Worm (Caenorhabditis elegans) whole organism, L4 larva: ENCODE data around the gene pals-29.

Experiments used
- F10B5.3 ChIP-seq: sonication (generic microtip); optimal IDR thresholded peaks from 2 replicates; lab custom pipeline; 2016; ENCODE audit warnings: mild to moderate bottlenecking, missing genetic modification characterization, missing compliant biosample characterization
- F49E8.2 ChIP-seq: sonication (generic microtip); optimal IDR thresholded peaks from 2 replicates; lab custom pipeline; 2016; ENCODE audit warnings: missing compliant biosample characterization, mild to moderate bottlenecking, missing genetic modification characterization, borderline replicate concordance
- T20F7.1 ChIP-seq: fragments of 200-800 bp; sonication (Bioruptor generic); optimal IDR thresholded peaks from 2 replicates; lab custom pipeline; 2018; ENCODE audit warnings: mild to moderate bottlenecking, missing genetic modification characterization, missing compliant biosample characterization
- aha-1 ChIP-seq: fragments of 150-350 bp; peaks from one replicate; lab custom pipeline; 2014; ENCODE audit warnings: missing biosample characterization, missing genetic modification characterization
- ama-1 ChIP-seq: fragments of 150-350 bp; optimal IDR thresholded peaks from 2 replicates; lab custom pipeline; 2014; ENCODE audit warnings: inconsistent platforms, mixed read lengths
- attf-4 ChIP-seq: sonication (generic microtip); optimal IDR thresholded peaks from 3 replicates; lab custom pipeline; 2017; ENCODE audit warnings: missing biosample characterization, missing genetic modification characterization
- ceh-20 ChIP-seq: fragments of 200-800 bp; sonication (Bioruptor generic); IDR thresholded peaks from 2 replicates; pipeline ENCODE4 v1.3.6; 2022; ENCODE audit warnings: missing genetic modification reagents, missing genetic modification characterization, missing compliant biosample characterization
- ceh-32 ChIP-seq: sonication (generic microtip); optimal IDR thresholded peaks from 2 replicates; lab custom pipeline; 2016; ENCODE audit warnings: mild to moderate bottlenecking, missing genetic modification characterization, missing compliant biosample characterization; ENCODE audit not compliant: poor library complexity
- ctbp-1 ChIP-seq: fragments of 200-800 bp; sonication (Bioruptor generic); IDR thresholded peaks from 2 replicates; pipeline ENCODE4 v1.3.6; 2022; ENCODE audit warnings: missing genetic modification reagents, missing genetic modification characterization, missing compliant biosample characterization
- daf-12 ChIP-seq: fragments of 150-350 bp; optimal IDR thresholded peaks from 2 replicates; lab custom pipeline; 2014; ENCODE audit warnings: missing biosample characterization, missing genetic modification reagents, missing genetic modification characterization
- daf-8 ChIP-seq: fragments of 200-800 bp; sonication (Bioruptor generic); IDR thresholded peaks from 2 replicates; pipeline ENCODE4 v1.3.6; 2022; ENCODE audit warnings: missing genetic modification characterization, missing compliant biosample characterization
- dmd-8 ChIP-seq: fragments of 200-800 bp; sonication (Bioruptor generic); IDR thresholded peaks from 2 replicates; pipeline ENCODE4 v1.3.6; 2022; ENCODE audit warnings: missing genetic modification characterization, missing compliant biosample characterization
- gei-8 ChIP-seq: fragments of 200-800 bp; sonication (Bioruptor generic); optimal IDR thresholded peaks from 2 replicates; lab custom pipeline; 2018; ENCODE audit warnings: mild to moderate bottlenecking, missing genetic modification characterization, missing compliant biosample characterization
- lin-39 ChIP-seq: fragments of 150-350 bp; optimal IDR thresholded peaks from 2 replicates; lab custom pipeline; 2014; ENCODE audit warnings: missing biosample characterization, missing genetic modification reagents, missing genetic modification characterization
- lir-3 ChIP-seq: sonication (generic microtip); optimal IDR thresholded peaks from 2 replicates; lab custom pipeline; 2016; ENCODE audit warnings: mild to moderate bottlenecking, missing genetic modification characterization, missing compliant biosample characterization
- mdt-29 ChIP-seq: fragments of 200-800 bp; sonication (Bioruptor generic); IDR thresholded peaks from 2 replicates; pipeline ENCODE4 v1.3.6; 2022; ENCODE audit warnings: missing genetic modification reagents, missing genetic modification characterization, missing compliant biosample characterization
- mep-1 ChIP-seq: fragments of 150-350 bp; sonication (generic microtip); optimal IDR thresholded peaks from 3 replicates; lab custom pipeline; 2014; ENCODE audit warnings: missing biosample characterization, missing genetic modification characterization
- mxl-2 ChIP-seq: fragments of 200-800 bp; sonication (Bioruptor generic); conservative IDR thresholded peaks from 2 replicates; pipeline ENCODE4 v1.3.6; 2022; ENCODE audit warnings: missing genetic modification reagents, missing genetic modification characterization, missing compliant biosample characterization
- mxl-3 ChIP-seq: fragments of 200-800 bp; sonication (Bioruptor generic); optimal IDR thresholded peaks from 2 replicates; lab custom pipeline; 2018; ENCODE audit warnings: mild to moderate bottlenecking, missing genetic modification characterization, missing compliant biosample characterization
- nhr-10 ChIP-seq: fragments of 150-350 bp; optimal IDR thresholded peaks from 2 replicates; lab custom pipeline; 2014; ENCODE audit warnings: missing biosample characterization, missing genetic modification characterization
- nhr-111 ChIP-seq: fragments of 200-800 bp; sonication (Bioruptor generic); optimal IDR thresholded peaks from 2 replicates; lab custom pipeline; 2018; ENCODE audit warnings: mild to moderate bottlenecking, missing genetic modification characterization, missing compliant biosample characterization
- nhr-25 ChIP-seq: sonication (generic microtip); optimal IDR thresholded peaks from 2 replicates; lab custom pipeline; 2017; ENCODE audit warnings: missing genetic modification characterization, mild to moderate bottlenecking, missing compliant biosample characterization, antibody characterized with exemption, moderate library complexity, borderline replicate concordance; ENCODE audit not compliant: insufficient read depth
- nhr-41 ChIP-seq: fragments of 200-800 bp; sonication (Bioruptor generic); IDR thresholded peaks from 2 replicates; pipeline ENCODE4 v1.3.6; 2022; ENCODE audit warnings: missing genetic modification reagents, missing genetic modification characterization, missing compliant biosample characterization
- nhr-76 ChIP-seq: fragments of 150-350 bp; optimal IDR thresholded peaks from 2 replicates; lab custom pipeline; 2014; ENCODE audit warnings: missing biosample characterization, missing genetic modification characterization
- nhr-77 ChIP-seq: fragments of 150-350 bp; optimal IDR thresholded peaks from 2 replicates; lab custom pipeline; 2014; ENCODE audit warnings: missing biosample characterization, missing genetic modification characterization
- pha-4 ChIP-seq, 2 experiments: fragments of 150-350 bp in 1 of 2; fragments of 200-800 bp in 1 of 2; sonication (Bioruptor generic) in 1 of 2; IDR thresholded peaks in 1 of 2; optimal IDR thresholded peaks in 1 of 2; 2 replicates each; pipeline versions ENCODE4 v1.3.6 to Lab custom; 2014 to 2022; ENCODE audit warnings: missing genetic modification characterization in 2 of 2, missing genetic modification reagents in 2 of 2, missing biosample characterization in 1 of 2, missing compliant biosample characterization in 1 of 2
- rbr-2 ChIP-seq: sonication (generic microtip); optimal IDR thresholded peaks from 2 replicates; lab custom pipeline; 2016; ENCODE audit warnings: missing genotype, missing genetic modification characterization, missing compliant biosample characterization
- skn-1 ChIP-seq: fragments of 150-350 bp; optimal IDR thresholded peaks from 2 replicates; lab custom pipeline; 2014; ENCODE audit warnings: missing biosample characterization, missing genetic modification characterization
- snpc-1.2 ChIP-seq: fragments of 200-800 bp; sonication (Bioruptor generic); IDR thresholded peaks from 2 replicates; pipeline ENCODE4 v1.3.6; 2022; ENCODE audit warnings: missing genetic modification reagents, missing genetic modification characterization, missing compliant biosample characterization
- spr-1 ChIP-seq: sonication (generic microtip); optimal IDR thresholded peaks from 2 replicates; lab custom pipeline; 2016; ENCODE audit warnings: mild to moderate bottlenecking, missing genetic modification characterization, missing compliant biosample characterization
- unc-130 ChIP-seq: sonication (generic microtip); optimal IDR thresholded peaks from 2 replicates; lab custom pipeline; 2016; ENCODE audit warnings: missing genetic modification reagents, missing genetic modification characterization, missing compliant biosample characterization
- unc-62 ChIP-seq, 3 experiments: fragments of 150-350 bp in 1 of 3; sonication (generic microtip); optimal IDR thresholded peaks in 2 of 3; peaks in 1 of 3; 1 replicate in 1 of 3; 2 replicates in 2 of 3; lab custom pipeline; 2014 to 2017; ENCODE audit warnings: missing biosample characterization in 3 of 3, missing genetic modification characterization in 3 of 3, missing genetic modification reagents in 3 of 3, missing genotype in 1 of 3
- zfp-3 ChIP-seq: fragments of 200-800 bp; sonication (Bioruptor generic); conservative IDR thresholded peaks from 2 replicates; pipeline ENCODE4 v1.3.6; 2022; ENCODE audit warnings: missing genetic modification reagents, missing genetic modification characterization, missing compliant biosample characterization
- zip-11 ChIP-seq: fragments of 200-800 bp; sonication (Bioruptor generic); IDR thresholded peaks from 2 replicates; pipeline ENCODE4 v1.3.6; 2022; ENCODE audit warnings: missing genetic modification characterization, missing compliant biosample characterization
- ztf-7 ChIP-seq: fragments of 150-350 bp; optimal IDR thresholded peaks from 2 replicates; lab custom pipeline; 2014; ENCODE audit warnings: missing biosample characterization, missing genetic modification characterization

pals-29 gene

ce11 chrIV:14536911-14537310 lies 5.5 kb downstream of the pals-29 start, which contains the start of gene T27E7.5:
T27E7.5 (plus strand) TSS chrIV:14537163.
- TF ChIP-seq nhr-111 (no peak), aha-1 (peak; percentile 91), nhr-10 (tag; lab: Kevin White, UChicago) (no peak), nhr-76 (tag; lab: Kevin White, UChicago) (no peak), unc-130 (GFP tag; lab: Kevin White, UChicago) (no peak), unc-62 (GFP tag; optimal IDR thresholded peaks at IDR 0.05 in 1 of 2; lab: Kevin White, UChicago) (peak in 1 of 2 experiments; percentile 30), unc-62 (tag; optimal IDR thresholded peaks at IDR 0.05; lab: Kevin White, UChicago) (no peak), daf-12 (no peak)
- TF ChIP-seq, all 104 proteins: peak for 2

ce11 chrIV:14534967-14535366 lies 7.5 kb downstream of the pals-29 start, which contains the start of gene T27E7.4:
T27E7.4 (minus strand) TSS chrIV:14535067.
- TF ChIP-seq zip-11 (GFP tag; lab: Robert Waterston, UW) = no peak
- TF ChIP-seq ceh-32 (tag; lab: Kevin White, UChicago) = no peak
- TF ChIP-seq nhr-10 (tag; lab: Kevin White, UChicago) = no peak
- no peak for TF ChIP-seq ctbp-1
- no peak for TF ChIP-seq lin-39 (tag; lab: Kevin White, UChicago)
- TF ChIP-seq F49E8.2 (tag; lab: Kevin White, UChicago) = no peak
- TF ChIP-seq zfp-3 (GFP tag; lab: Robert Waterston, UW) = no peak
- no peak for TF ChIP-seq gei-8
- TF ChIP-seq ceh-20 (GFP tag; lab: Robert Waterston, UW) = no peak
- TF ChIP-seq T20F7.1 (GFP tag; lab: Kevin White, UChicago) = no peak
- no peak for TF ChIP-seq mxl-3 (GFP tag; lab: Kevin White, UChicago)
- TF ChIP-seq nhr-25 (tag; lab: Kevin White, UChicago) = no peak
- no peak for TF ChIP-seq nhr-76 (tag; lab: Kevin White, UChicago)
- TF ChIP-seq nhr-41 (GFP tag; lab: Robert Waterston, UW) = no peak
- no peak for TF ChIP-seq mdt-29
- TF ChIP-seq rbr-2 (tag; lab: Kevin White, UChicago) = no peak
- no peak for TF ChIP-seq attf-4 (tag; lab: Kevin White, UChicago)
- TF ChIP-seq daf-12 = no peak
- TF ChIP-seq, all 104 proteins: peak for 0

- no peak for TF ChIP-seq ceh-20 (GFP tag; lab: Robert Waterston, UW)
- no peak for TF ChIP-seq daf-8 (GFP tag; lab: Robert Waterston, UW)
- no peak for TF ChIP-seq T20F7.1 (GFP tag; lab: Kevin White, UChicago)
- TF ChIP-seq ztf-7 (tag; lab: Kevin White, UChicago) = no peak
- no peak for TF ChIP-seq nhr-77 (tag; lab: Kevin White, UChicago)
Observed at ce11 chrIV:14532366-14532765, 10.1 kb downstream of the pals-29 start.

ce11 chrIV:14530031-14530430 lies 12.4 kb downstream of the pals-29 start:
- TF ChIP-seq snpc-1.2 (GFP tag; lab: Robert Waterston, UW) = peak; percentile 66
- no peak for TF ChIP-seq skn-1 (tag; lab: Kevin White, UChicago)

- TF ChIP-seq skn-1 (tag; lab: Kevin White, UChicago) (no peak), F10B5.3 (tag; lab: Kevin White, UChicago) (no peak), spr-1 (tag; lab: Kevin White, UChicago) (no peak), dmd-8 (GFP tag; lab: Robert Waterston, UW) (no peak), ceh-32 (tag; lab: Kevin White, UChicago) (no peak), ama-1 (lab: Kevin White, UChicago) (no peak), pha-4 (GFP tag; IDR thresholded peaks at IDR 0.05; lab: Robert Waterston, UW) (no peak), pha-4 (tag; optimal IDR thresholded peaks at IDR 0.05; lab: Kevin White, UChicago) (no peak), nhr-10 (tag; lab: Kevin White, UChicago) (no peak), lir-3 (tag; lab: Kevin White, UChicago) (no peak), mxl-2 (GFP tag; lab: Robert Waterston, UW) (no peak), mep-1 (tag; lab: Kevin White, UChicago) (no peak), T20F7.1 (GFP tag; lab: Kevin White, UChicago) (no peak)
Observed at ce11 chrIV:14528718-14529117, 13.7 kb downstream of the pals-29 start, which contains the start of gene T27E7.3. T27E7.3 (plus strand) TSS chrIV:14529018.
